Fruit fly (Drosophila melanogaster) whole organism, embryonic: ENCODE measurements around the gene Glut1.

ENCODE experiments used
- Asciz ChIP-seq: fragments of 200-800 bp; sonication (Bioruptor generic); optimal IDR thresholded peaks from 2 replicates; lab custom pipeline; 2017; ENCODE audit warnings: missing biosample characterization, mild to moderate bottlenecking, missing genetic modification characterization, missing genetic modification reagents
- Atf-2 ChIP-seq: fragments of 200-800 bp; sonication (Bioruptor generic); optimal IDR thresholded peaks from 2 replicates; lab custom pipeline; 2016; ENCODE audit warnings: missing biosample characterization, missing genetic modification characterization
- Blimp-1 ChIP-seq: fragments of 200-800 bp; sonication (Bioruptor generic); optimal IDR thresholded peaks from 3 replicates; lab custom pipeline; 2018; ENCODE audit warnings: missing biosample characterization, missing genetic modification characterization, mild to moderate bottlenecking, moderate library complexity, missing genetic modification reagents
- CG10462 ChIP-seq: fragments of 200-800 bp; sonication (Bioruptor generic); optimal IDR thresholded peaks from 2 replicates; lab custom pipeline; 2016; ENCODE audit warnings: missing biosample characterization, missing genetic modification characterization
- CG11456 ChIP-seq: fragments of 200-800 bp; sonication (Bioruptor generic); IDR thresholded peaks from 3 replicates; pipeline ENCODE4 v1.3.6; 2022; ENCODE audit warnings: missing biosample characterization, missing genetic modification characterization
- CG12104 ChIP-seq: fragments of 200-800 bp; sonication (Bioruptor generic); optimal IDR thresholded peaks from 3 replicates; lab custom pipeline; 2016; ENCODE audit warnings: missing biosample characterization, missing genetic modification characterization
- CG12391 ChIP-seq: fragments of 200-800 bp; sonication (Bioruptor generic); optimal IDR thresholded peaks from 3 replicates; lab custom pipeline; 2018; ENCODE audit warnings: missing biosample characterization, mild to moderate bottlenecking, missing genetic modification characterization, moderate library complexity
- CG14965 ChIP-seq: fragments of 200-800 bp; sonication (Bioruptor generic); optimal IDR thresholded peaks from 2 replicates; lab custom pipeline; 2016; ENCODE audit warnings: missing biosample characterization, missing genetic modification characterization, borderline replicate concordance
- CG16779 ChIP-seq: fragments of 200-800 bp; sonication (Bioruptor generic); IDR thresholded peaks from 2 replicates; pipeline ENCODE4 v1.3.6; 2022; ENCODE audit warnings: missing biosample characterization, missing genetic modification characterization
- CG17612 ChIP-seq: fragments of 200-800 bp; sonication (Bioruptor generic); IDR thresholded peaks from 2 replicates; pipeline ENCODE4 v1.3.6; 2022; ENCODE audit warnings: missing biosample characterization, missing genetic modification characterization
- CG34376 ChIP-seq: fragments of 200-800 bp; sonication (Bioruptor generic); optimal IDR thresholded peaks from 2 replicates; lab custom pipeline; 2018; ENCODE audit warnings: missing biosample characterization, mild to moderate bottlenecking, missing genetic modification characterization
- CG4820 ChIP-seq: fragments of 200-800 bp; sonication (Bioruptor generic); optimal IDR thresholded peaks from 3 replicates; lab custom pipeline; 2016; ENCODE audit warnings: missing biosample characterization, missing genetic modification characterization
- CG6683 ChIP-seq: fragments of 200-800 bp; sonication (Bioruptor generic); optimal IDR thresholded peaks from 2 replicates; lab custom pipeline; 2017; ENCODE audit warnings: missing biosample characterization, mild to moderate bottlenecking, missing genetic modification characterization, missing genetic modification reagents
- CG7357 ChIP-seq: fragments of 200-800 bp; sonication (Bioruptor generic); IDR thresholded peaks from 3 replicates; pipeline ENCODE4 v1.3.6; 2022; ENCODE audit warnings: missing biosample characterization, missing genetic modification characterization
- CG7928 ChIP-seq: fragments of 200-800 bp; sonication (Bioruptor generic); optimal IDR thresholded peaks from 2 replicates; lab custom pipeline; 2017; ENCODE audit warnings: missing biosample characterization, mild to moderate bottlenecking, missing genetic modification characterization
- CG8281 ChIP-seq: fragments of 200-800 bp; sonication (Bioruptor generic); optimal IDR thresholded peaks from 2 replicates; lab custom pipeline; 2018; ENCODE audit warnings: missing biosample characterization, mild to moderate bottlenecking, missing genetic modification characterization, moderate library complexity
- CG9817 ChIP-seq: fragments of 200-800 bp; sonication (Bioruptor generic); optimal IDR thresholded peaks from 2 replicates; lab custom pipeline; 2018; ENCODE audit warnings: missing biosample characterization, mild to moderate bottlenecking, missing genetic modification characterization, moderate library complexity
- Camta ChIP-seq: fragments of 200-800 bp; sonication (Bioruptor generic); optimal IDR thresholded peaks from 2 replicates; lab custom pipeline; 2016; ENCODE audit warnings: missing biosample characterization, missing genetic modification characterization
- Dref ChIP-seq: fragments of 200-800 bp; sonication (Bioruptor generic); IDR thresholded peaks from 2 replicates; pipeline ENCODE4 v1.3.6; 2022; ENCODE audit warnings: missing biosample characterization, missing genetic modification characterization
- GATAe ChIP-seq: fragments of 200-800 bp; sonication (Bioruptor generic); conservative IDR thresholded peaks from 2 replicates; pipeline ENCODE4 v1.3.6; 2022; ENCODE audit warnings: missing biosample characterization, missing genetic modification characterization
- HLH3B ChIP-seq: fragments of 200-800 bp; sonication (Bioruptor generic); IDR thresholded peaks from 2 replicates; pipeline ENCODE4 v1.3.6; 2022; ENCODE audit warnings: missing biosample characterization, missing genetic modification characterization
- Lpt ChIP-seq: fragments of >200 bp; optimal IDR thresholded peaks from 2 replicates; lab custom pipeline; 2018; ENCODE audit warnings: missing biosample characterization, missing genetic modification characterization
- NC2α ChIP-seq: fragments of 200-800 bp; sonication (Bioruptor generic); optimal IDR thresholded peaks from 2 replicates; lab custom pipeline; 2016; ENCODE audit warnings: missing biosample characterization, missing genetic modification characterization
- NFAT ChIP-seq: fragments of 200-800 bp; sonication (Bioruptor generic); IDR thresholded peaks from 2 replicates; pipeline ENCODE4 v1.3.6; 2022; ENCODE audit warnings: missing biosample characterization, missing genetic modification characterization
- Pdp1 ChIP-seq, 2 experiments: fragments of 200-800 bp; sonication (Bioruptor generic); optimal IDR thresholded peaks; 3 replicates each; lab custom pipeline; 2016; ENCODE audit warnings: missing biosample characterization in 2 of 2, missing genetic modification characterization in 2 of 2, mild to moderate bottlenecking in 1 of 2, moderate library complexity in 1 of 2
- Rx ChIP-seq: fragments of 200-800 bp; sonication (Bioruptor generic); IDR thresholded peaks from 2 replicates; pipeline ENCODE4 v1.3.6; 2022; ENCODE audit warnings: missing biosample characterization, missing genetic modification characterization
- Spps ChIP-seq: fragments of 200-800 bp; sonication (Bioruptor generic); optimal IDR thresholded peaks from 2 replicates; lab custom pipeline; 2018; ENCODE audit warnings: missing biosample characterization, mild to moderate bottlenecking, missing genetic modification characterization
- Sry-δ ChIP-seq: fragments of 200-800 bp; sonication (Bioruptor generic); optimal IDR thresholded peaks from 2 replicates; lab custom pipeline; 2016; ENCODE audit warnings: missing biosample characterization, missing genetic modification characterization
- Tbp ChIP-seq: fragments of >200 bp; optimal IDR thresholded peaks from 2 replicates; lab custom pipeline; 2018; ENCODE audit warnings: missing biosample characterization, missing genetic modification characterization
- ab ChIP-seq: fragments of 200-800 bp; sonication (Bioruptor generic); optimal IDR thresholded peaks from 2 replicates; lab custom pipeline; 2016; ENCODE audit warnings: missing biosample characterization, missing genetic modification characterization
- bbx ChIP-seq: fragments of 200-800 bp; sonication (Bioruptor generic); IDR thresholded peaks from 2 replicates; pipeline ENCODE4 v1.3.6; 2022; ENCODE audit warnings: missing biosample characterization, missing genetic modification characterization; ENCODE audit not compliant: partially characterized antibody
- chinmo ChIP-seq: fragments of 200-800 bp; sonication (Bioruptor generic); IDR thresholded peaks from 4 replicates; pipeline ENCODE4 v1.3.6; 2022; ENCODE audit warnings: missing biosample characterization, missing genetic modification characterization; ENCODE audit not compliant: partially characterized antibody
- crp ChIP-seq, 2 experiments: fragments of 200-800 bp; sonication (Bioruptor generic); optimal IDR thresholded peaks; 2 replicates in 1 of 2; 3 replicates in 1 of 2; lab custom pipeline; 2017; ENCODE audit warnings: missing biosample characterization in 2 of 2, missing genetic modification characterization in 2 of 2, mild to moderate bottlenecking in 1 of 2, moderate library complexity in 1 of 2
- emc ChIP-seq: fragments of 200-800 bp; sonication (Bioruptor generic); optimal IDR thresholded peaks from 2 replicates; lab custom pipeline; 2016; ENCODE audit warnings: missing biosample characterization, missing genetic modification characterization
- exex ChIP-seq: fragments of 200-800 bp; sonication (Bioruptor generic); optimal IDR thresholded peaks from 4 replicates; lab custom pipeline; 2018; ENCODE audit warnings: missing biosample characterization, mild to moderate bottlenecking, missing genetic modification characterization, moderate library complexity
- grn ChIP-seq: fragments of 200-800 bp; sonication (Bioruptor generic); optimal IDR thresholded peaks from 3 replicates; lab custom pipeline; 2017; ENCODE audit warnings: missing biosample characterization, missing genetic modification characterization
- hb ChIP-seq: fragments of 200-800 bp; sonication (Bioruptor generic); IDR thresholded peaks from 3 replicates; pipeline ENCODE4 v1.3.6; 2022; ENCODE audit warnings: missing biosample characterization, missing genetic modification characterization; ENCODE audit not compliant: partially characterized antibody
- hth ChIP-seq: fragments of >200 bp; optimal IDR thresholded peaks from 2 replicates; lab custom pipeline; 2017; ENCODE audit warnings: inconsistent platforms
- kni ChIP-seq: fragments of 200-800 bp; sonication (Bioruptor generic); optimal IDR thresholded peaks from 3 replicates; lab custom pipeline; 2017; ENCODE audit warnings: mild to moderate bottlenecking, missing biosample characterization, missing genetic modification reagents, missing genetic modification characterization
- knrl ChIP-seq: fragments of 200-800 bp; sonication (Bioruptor generic); IDR thresholded peaks from 3 replicates; pipeline ENCODE4 v1.3.6; 2022; ENCODE audit warnings: missing biosample characterization, missing genetic modification characterization; ENCODE audit not compliant: partially characterized antibody
- lab ChIP-seq: fragments of 200-800 bp; sonication (Bioruptor generic); optimal IDR thresholded peaks from 3 replicates; lab custom pipeline; 2017; ENCODE audit warnings: missing biosample characterization, missing genetic modification characterization, mild to moderate bottlenecking, moderate library complexity, missing genetic modification reagents
- nau ChIP-seq: fragments of 200-800 bp; sonication (Bioruptor generic); optimal IDR thresholded peaks from 3 replicates; lab custom pipeline; 2017; ENCODE audit warnings: missing biosample characterization, mild to moderate bottlenecking, missing genetic modification characterization, missing genetic modification reagents
- nerfin-2 ChIP-seq: fragments of 200-800 bp; sonication (Bioruptor generic); IDR thresholded peaks from 2 replicates; pipeline ENCODE4 v1.3.6; 2022; ENCODE audit warnings: missing biosample characterization, missing genetic modification characterization; ENCODE audit not compliant: partially characterized antibody
- psq ChIP-seq: fragments of 200-800 bp; sonication (Bioruptor generic); optimal IDR thresholded peaks from 2 replicates; lab custom pipeline; 2017; ENCODE audit warnings: missing biosample characterization, missing genetic modification characterization
- sd ChIP-seq: fragments of 200-800 bp; sonication (Bioruptor generic); optimal IDR thresholded peaks from 3 replicates; lab custom pipeline; 2018; ENCODE audit warnings: missing biosample characterization, mild to moderate bottlenecking, missing genetic modification characterization, moderate library complexity
- seq ChIP-seq: fragments of 200-800 bp; sonication (Bioruptor generic); IDR thresholded peaks from 2 replicates; pipeline ENCODE4 v1.3.6; 2022; ENCODE audit warnings: missing biosample characterization, missing genetic modification characterization
- stc ChIP-seq: fragments of 200-800 bp; sonication (Bioruptor generic); IDR thresholded peaks from 2 replicates; pipeline ENCODE4 v1.3.6; 2022; ENCODE audit warnings: missing biosample characterization, missing genetic modification characterization
- tna ChIP-seq: fragments of 200-800 bp; sonication (Bioruptor generic); IDR thresholded peaks from 2 replicates; pipeline ENCODE4 v1.3.6; 2022; ENCODE audit warnings: missing biosample characterization, missing genetic modification characterization; ENCODE audit not compliant: partially characterized antibody
- unpg ChIP-seq: fragments of 200-800 bp; sonication (Bioruptor generic); optimal IDR thresholded peaks from 3 replicates; lab custom pipeline; 2018; ENCODE audit warnings: missing biosample characterization, mild to moderate bottlenecking, missing genetic modification characterization, moderate library complexity
- vnd ChIP-seq: fragments of 200-800 bp; sonication (Bioruptor generic); IDR thresholded peaks from 3 replicates; pipeline ENCODE4 v1.3.6; 2022; ENCODE audit warnings: missing biosample characterization, missing genetic modification characterization; ENCODE audit not compliant: partially characterized antibody

Glut1 gene

DNA sequence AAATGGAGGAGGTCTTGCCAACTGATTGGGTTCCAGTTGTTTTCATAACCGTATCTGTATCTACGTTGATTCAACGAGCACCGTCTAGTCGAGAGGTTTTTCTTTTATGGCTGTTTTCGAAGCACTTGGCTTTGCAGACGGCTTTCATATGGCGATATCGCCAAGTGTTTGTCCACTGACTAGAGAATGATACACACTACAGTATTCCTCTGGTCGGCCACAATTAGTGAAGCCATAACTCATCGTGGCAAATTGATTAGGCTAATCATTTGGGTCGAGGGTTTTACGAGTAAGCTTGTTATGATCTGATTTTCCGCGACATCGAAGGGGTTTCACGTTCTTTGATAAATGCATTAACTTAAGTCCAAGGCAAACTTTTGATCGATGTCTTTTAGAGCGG is 37.2 kb upstream of the Glut1 start:
- TF ChIP-seq CG4820 (GFP tag; lab: Kevin White, UChicago) (no peak), Pdp1 (GFP tag; optimal IDR thresholded peaks at IDR 0.05; lab: Kevin White, UChicago) (no peak), NFAT (GFP tag; lab: Robert Waterston, UW) (no peak), tna (GFP tag; lab: Robert Waterston, UW) (no peak), chinmo (0 out of 4 replicates have a peak, but pooled peaks have one; percentile 5), Asciz (peak; percentile 8), emc (no peak), Lpt (GFP tag; lab: Kevin White, UChicago) (no peak), Rx (no peak), Dref (GFP tag; lab: Robert Waterston, UW) (no peak), CG7357 (GFP tag; lab: Robert Waterston, UW) (no peak), lab (peak; percentile 62), Camta (GFP tag; lab: Kevin White, UChicago) (no peak), vnd (GFP tag; lab: Robert Waterston, UW) (peak; percentile 55; the same call in 2 of the 3 replicates), Atf-2 (GFP tag; lab: Kevin White, UChicago) (no peak), nau (GFP tag; lab: Kevin White, UChicago) (no peak), unpg (no peak), seq (GFP tag; lab: Robert Waterston, UW) (no peak), CG10462 (no peak), CG14965 (GFP tag; lab: Kevin White, UChicago) (no peak), HLH3B (GFP tag; lab: Robert Waterston, UW) (no peak), CG16779 (GFP tag; lab: Robert Waterston, UW) (0 out of 2 replicates have a peak, but pooled peaks have one; percentile 15), GATAe (GFP tag; lab: Robert Waterston, UW) (peak; percentile 46; the same call in 1 of the 2 replicates), CG7928 (GFP tag; lab: Kevin White, UChicago) (no peak), psq (GFP tag; lab: Kevin White, UChicago) (no peak), CG9817 (tag; lab: Kevin White, UChicago) (no peak), CG12391 (no peak), CG12104 (no peak), hth (no peak), CG11456 (GFP tag; lab: Robert Waterston, UW) (no peak), kni (GFP tag; lab: Kevin White, UChicago) (no peak), grn (GFP tag; lab: Kevin White, UChicago) (peak; percentile 13), nerfin-2 (GFP tag; lab: Robert Waterston, UW) (no peak), CG34376 (GFP tag; lab: Kevin White, UChicago) (peak; percentile 85), sd (tag; lab: Kevin White, UChicago) (no peak), hb (GFP tag; lab: Robert Waterston, UW) (no peak), knrl (GFP tag; lab: Robert Waterston, UW) (no peak), exex (tag; lab: Kevin White, UChicago) (peak; percentile 93), NC2α (no peak), CG8281 (no peak), stc (0 out of 2 replicates have a peak, but pooled peaks have one; percentile 18), ab (GFP tag; lab: Kevin White, UChicago) (no peak), bbx (GFP tag; lab: Robert Waterston, UW) (no peak), Blimp-1 (GFP tag; lab: Kevin White, UChicago) (no peak), Tbp (GFP tag; lab: Kevin White, UChicago) (no peak), Spps (tag; lab: Kevin White, UChicago) (no peak), CG17612 (GFP tag; lab: Robert Waterston, UW) (no peak), Sry-δ (GFP tag; lab: Kevin White, UChicago) (no peak), CG6683 (no peak), crp (GFP tag; optimal IDR thresholded peaks at IDR 0.05; lab: Kevin White, UChicago) (no peak)
